Fruit fly (Drosophila melanogaster): ENCODE data around the gene CG7548.

- TF ChIP-seq Met (GFP tag; optimal IDR thresholded peaks at IDR 0.05) (no peak), Blimp-1 (GFP tag; optimal IDR thresholded peaks at IDR 0.05) (no peak), Hr39 (GFP tag; optimal IDR thresholded peaks at IDR 0.05) (no peak), fd85E (GFP tag; optimal IDR thresholded peaks at IDR 0.05) (peak; percentile 36), CG11762 (GFP tag; optimal IDR thresholded peaks at IDR 0.05; ENCODE audit: insufficient read depth) (no peak), net (GFP tag; optimal IDR thresholded peaks at IDR 0.05) (no peak), CG10669 (GFP tag; optimal IDR thresholded peaks at IDR 0.05) (no peak), CG6163 (GFP tag; IDR thresholded peaks at IDR 0.05) (no peak), CG6854 (GFP tag; optimal IDR thresholded peaks at IDR 0.05) (peak; percentile 28), dsx (GFP tag; optimal IDR thresholded peaks at IDR 0.05; ENCODE audit: poor library complexity, severe bottlenecking) (peak; percentile 30)
Measured at dm6 chr3L:7528380-7529080, 22.5 kb upstream of the CG7548 start, which contains the start of gene lqf.

All from whole organism, prepupa.